Worm (Caenorhabditis elegans): Measurements from ENCODE around the gene memi-3.
"Not testable (repeated sequence)": the region's sequence is repeated elsewhere in the genome, so short reads cannot be mapped to it uniquely, and the experiment has no call there.

The memi-3 gene

DNA sequence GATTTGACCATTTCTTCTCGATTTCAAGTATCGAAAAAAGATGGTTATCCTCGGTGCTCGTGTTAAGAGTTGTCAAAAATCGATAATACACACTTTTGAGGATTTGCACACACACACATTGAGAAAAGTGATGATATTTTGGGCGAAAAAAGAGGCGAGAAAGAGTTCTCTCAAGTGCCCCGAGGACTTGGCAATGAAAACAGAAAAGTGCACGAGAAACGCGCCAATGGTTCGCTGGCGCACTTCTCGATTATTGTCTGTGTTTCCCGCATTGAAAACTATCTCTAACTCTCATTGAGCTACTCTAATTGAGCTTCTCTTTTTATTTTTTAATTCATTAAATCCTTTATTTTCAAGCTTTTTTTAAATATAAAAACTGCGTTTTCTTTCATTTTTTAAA is 30.6 kb upstream of the memi-3 start (continued):
- TF ChIP-seq unc-98 (GFP tag; IDR thresholded peaks at IDR 0.05) = no peak
- no peak for TF ChIP-seq egl-27 (tag; optimal IDR thresholded peaks at IDR 0.05)
- TF ChIP-seq aha-1 (tag; optimal IDR thresholded peaks at IDR 0.05) = peak; percentile 20
- TF ChIP-seq snu-23 (GFP tag; optimal IDR thresholded peaks at IDR 0.05) = peak; percentile 79
- TF ChIP-seq alr-1 (tag; optimal IDR thresholded peaks at IDR 0.05; ENCODE audit: borderline replicate concordance) = no peak
- peak; percentile 45 for TF ChIP-seq lin-13 (GFP tag; optimal IDR thresholded peaks at IDR 0.05)
- TF ChIP-seq lin-35 (GFP tag; optimal IDR thresholded peaks at IDR 0.05) = peak; percentile 73 to 75
- TF ChIP-seq lin-15B (tag; optimal IDR thresholded peaks at IDR 0.05) = peak; percentile 1

DNA sequence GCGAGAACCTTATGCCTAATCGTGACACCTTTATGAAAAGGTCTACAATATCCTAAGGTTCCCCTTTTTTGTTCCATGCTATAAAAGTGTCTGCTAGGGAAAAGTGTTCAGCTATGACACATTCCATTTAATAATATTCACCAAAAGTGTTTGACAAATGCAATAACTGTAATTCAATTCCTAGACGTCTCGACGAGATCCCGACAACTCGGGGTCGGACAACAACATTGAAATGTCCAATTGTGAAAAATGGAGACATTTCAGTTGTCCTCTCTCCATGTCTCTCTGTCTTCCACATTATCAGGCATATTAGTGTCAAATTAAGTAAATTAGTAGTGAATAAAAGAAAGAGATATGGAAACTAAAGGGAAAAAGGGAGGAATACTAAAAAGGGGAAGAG is 28.3 kb upstream of the memi-3 start:
- peak; percentile 30 for TF ChIP-seq lin-14 (GFP tag; optimal IDR thresholded peaks at IDR 0.05)
- TF ChIP-seq mep-1 (tag; optimal IDR thresholded peaks at IDR 0.05) = no peak

DNA sequence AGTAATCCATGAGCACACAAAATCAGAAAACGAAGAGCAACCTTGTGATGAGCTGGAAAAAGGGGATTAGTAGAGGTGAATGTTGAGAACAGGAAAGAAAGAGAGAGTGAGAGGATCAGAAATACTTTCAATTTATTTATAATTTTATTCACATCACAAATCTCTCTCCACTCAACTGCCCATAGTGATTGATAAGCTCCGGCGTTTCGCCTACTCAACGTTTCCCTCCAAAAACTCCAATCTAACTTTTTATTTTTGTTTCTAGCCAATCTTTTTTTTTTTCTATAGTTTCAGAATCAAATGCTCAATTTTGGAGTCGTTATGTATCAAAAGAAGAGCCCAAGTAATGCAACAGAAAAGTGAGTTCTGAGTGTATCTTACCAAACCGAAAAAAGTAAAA is 22.3 kb upstream of the memi-3 start, which contains the start of gene kin-4:
TSS of gene kin-4 (plus strand) at position 301 of the 400 bp plus-strand sequence.
- no peak for TF ChIP-seq hlh-17 (GFP tag; optimal IDR thresholded peaks at IDR 0.05; ENCODE audit: borderline replicate concordance)
- TF ChIP-seq efl-3 (GFP tag; optimal IDR thresholded peaks at IDR 0.05) = no peak
- peak; percentile 20 for TF ChIP-seq dsc-1 (tag; optimal IDR thresholded peaks at IDR 0.05)
- TF ChIP-seq fkh-8 (tag; optimal IDR thresholded peaks at IDR 0.05) = peak; percentile 17

DNA sequence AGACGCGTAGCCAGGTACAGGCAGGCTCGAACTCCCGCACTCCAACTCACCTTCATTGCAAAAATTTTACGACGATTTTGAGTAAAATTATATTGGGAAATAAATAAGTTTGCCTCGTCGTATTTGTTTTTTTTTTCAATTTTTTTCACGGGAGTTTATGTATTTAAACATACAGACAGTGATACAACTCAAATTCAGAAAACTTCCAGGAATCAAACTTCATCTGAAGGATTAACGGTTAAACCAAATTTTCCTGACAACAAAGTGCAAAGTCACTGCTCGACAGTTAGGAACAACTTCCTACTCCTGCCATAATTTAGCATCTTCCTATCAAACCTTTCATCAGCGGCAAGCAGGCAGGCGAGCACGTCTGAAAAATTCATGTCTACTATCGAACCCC is 21.7 kb upstream of the memi-3 start, which contains the start of gene F22B3.8:
TSS of gene F22B3.8 (minus strand) at position 101 of the 400 bp plus-strand sequence.
- TF ChIP-seq ceh-90 (tag; optimal IDR thresholded peaks at IDR 0.05) = no peak
- no peak for TF ChIP-seq elt-2 (tag; optimal IDR thresholded peaks at IDR 0.05)
- no peak for TF ChIP-seq nhr-11 (tag; optimal IDR thresholded peaks at IDR 0.05)
- TF ChIP-seq pqm-1 (tag; optimal IDR thresholded peaks at IDR 0.05) = no peak
- no peak for TF ChIP-seq fkh-10 (GFP tag; optimal IDR thresholded peaks at IDR 0.05)
- no peak for TF ChIP-seq irx-1 (tag; optimal IDR thresholded peaks at IDR 0.05)
- no peak for TF ChIP-seq snu-23 (GFP tag; optimal IDR thresholded peaks at IDR 0.05)
- TF ChIP-seq ets-5 (GFP tag; IDR thresholded peaks at IDR 0.05) = no peak
- no peak for TF ChIP-seq hlh-4 (tag; optimal IDR thresholded peaks at IDR 0.05)

DNA sequence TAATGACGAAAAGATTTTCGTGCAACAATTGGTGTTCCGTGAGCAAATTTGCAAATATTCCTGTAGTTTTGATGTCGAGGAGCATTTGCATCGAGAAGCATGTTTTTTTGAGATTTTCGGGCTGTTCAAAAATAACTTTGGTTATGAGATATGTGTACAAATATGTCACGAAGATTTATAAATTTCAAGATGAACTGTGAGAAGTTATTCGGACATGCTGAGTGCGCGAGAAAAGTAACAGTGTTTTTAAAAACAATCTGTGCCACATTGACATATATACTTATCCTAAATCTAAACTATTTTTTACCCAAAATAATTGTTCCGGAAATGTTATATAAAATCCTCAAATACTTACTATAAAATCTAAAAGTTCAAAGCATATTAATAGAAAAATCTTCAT is 18.6 kb upstream of the memi-3 start, which contains the start of gene F22B3.7:
TSS of gene F22B3.7 (minus strand) at position 101 of the 400 bp plus-strand sequence.
- TF ChIP-seq ceh-88 (GFP tag; IDR thresholded peaks at IDR 0.05) (no peak), blmp-1 (tag; optimal IDR thresholded peaks at IDR 0.05) (no peak), nhr-85 (tag) (no peak)

DNA sequence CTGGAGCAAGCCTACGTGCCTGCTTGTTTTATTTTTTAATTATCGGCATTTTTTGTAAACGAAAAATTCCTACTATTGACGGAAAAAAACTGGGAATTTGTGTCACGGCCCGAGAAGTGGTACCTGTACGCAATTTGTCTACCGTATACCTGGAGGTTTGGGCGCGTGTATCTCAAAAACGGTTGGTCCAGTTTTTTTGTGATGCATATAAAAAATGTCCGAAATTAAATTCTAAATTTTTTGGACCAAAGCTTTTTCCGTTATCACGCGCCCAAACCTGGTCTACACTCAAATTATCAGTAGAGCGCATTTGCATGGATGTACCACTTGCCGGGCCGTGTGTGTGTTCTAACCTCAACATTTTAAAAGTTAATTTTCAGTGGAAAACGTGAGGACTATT is 13.6 kb upstream of the memi-3 start, which contains the start of gene F22B3.5:
TSS of gene F22B3.5 (minus strand) at position 101 of the 400 bp plus-strand sequence.
- TF ChIP-seq ceh-90, nhr-20, ztf-4 (tag; optimal IDR thresholded peaks at IDR 0.05): not testable (repeated sequence)

DNA sequence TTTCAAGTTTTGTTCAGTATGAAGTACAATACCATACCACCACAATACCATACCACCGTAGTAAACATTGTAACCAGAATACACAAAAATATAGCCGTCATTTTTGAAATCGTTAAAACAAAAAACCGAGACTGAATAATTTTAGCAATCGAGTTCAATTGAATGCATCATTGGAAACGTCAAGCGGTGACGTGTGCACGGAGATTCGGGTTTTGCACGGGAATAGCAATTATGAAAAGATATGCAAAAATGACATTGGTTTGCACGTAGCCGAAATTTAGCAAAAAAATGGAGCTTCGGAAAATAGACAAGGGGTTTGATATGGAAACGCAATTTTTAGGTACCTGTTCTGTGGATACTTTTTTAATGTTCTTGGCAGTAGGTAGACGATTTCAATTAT is 11.8 kb upstream of the memi-3 start, which contains the start of gene F22B3.10:
TSS of gene F22B3.10 (minus strand) at position 101 of the 400 bp plus-strand sequence.
- TF ChIP-seq fkh-10 (GFP tag; optimal IDR thresholded peaks at IDR 0.05) (no peak), pqm-1 (tag; optimal IDR thresholded peaks at IDR 0.05) (no peak), F16B12.6 (tag; optimal IDR thresholded peaks at IDR 0.05) (no peak), efl-3 (GFP tag; optimal IDR thresholded peaks at IDR 0.05) (no peak), elt-3 (tag; optimal IDR thresholded peaks at IDR 0.05) (no peak), ets-5 (GFP tag; IDR thresholded peaks at IDR 0.05) (no peak), hlh-17 (GFP tag; optimal IDR thresholded peaks at IDR 0.05; ENCODE audit: borderline replicate concordance) (no peak), ceh-8 (GFP tag; optimal IDR thresholded peaks at IDR 0.05) (no peak), efl-1 (optimal IDR thresholded peaks at IDR 0.05) (no peak), efl-1 (GFP tag; optimal IDR thresholded peaks at IDR 0.05 in 1 of 2) (no peak), tbx-2 (tag; optimal IDR thresholded peaks at IDR 0.05) (no peak)
